Fruit fly (Drosophila melanogaster): ENCODE results near the gene CG18418.

Gene CG18418

DNA sequence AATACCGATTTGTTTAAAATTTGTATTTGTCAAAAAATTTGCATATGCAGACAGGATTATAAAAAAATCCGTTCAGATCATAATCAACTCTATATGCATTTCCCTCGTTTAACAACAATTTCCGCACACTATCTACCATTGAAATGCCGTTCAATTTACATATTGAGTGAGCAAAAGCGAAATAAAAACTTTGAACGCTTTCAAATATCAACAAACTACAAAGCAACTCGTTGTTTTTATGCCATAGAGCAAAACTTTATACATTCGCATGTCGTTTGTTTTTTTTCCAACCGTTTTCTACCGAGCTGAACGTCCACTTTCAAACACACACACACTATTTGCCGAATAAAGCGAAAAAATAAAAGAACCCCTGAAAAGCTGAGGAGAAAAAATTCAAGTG, 41.9 kb downstream of the CG18418 start, which contains the start of gene TTLL1B:
Gene TTLL1B, plus strand, starts transcription at position 301 of the 400 bp plus-strand sequence.
- TF ChIP-seq CG13204 (GFP tag; optimal IDR thresholded peaks at IDR 0.05) (no peak), D1 (tag; optimal IDR thresholded peaks at IDR 0.05) (no peak), Snoo (tag; optimal IDR thresholded peaks at IDR 0.05) (no peak), fd96Ca (GFP tag; IDR thresholded peaks at IDR 0.05) (no peak), Ets98B (GFP tag; IDR thresholded peaks at IDR 0.05) (no peak), rn (GFP tag; IDR thresholded peaks at IDR 0.05) (no peak), CG14655 (GFP tag; optimal IDR thresholded peaks at IDR 0.05) (no peak), CG34367 (tag; optimal IDR thresholded peaks at IDR 0.05) (no peak), gl (tag; optimal IDR thresholded peaks at IDR 0.05) (no peak), CG17806 (tag; optimal IDR thresholded peaks at IDR 0.05) (no peak), Pif1A (GFP tag; optimal IDR thresholded peaks at IDR 0.05) (no peak), EcR (GFP tag; optimal IDR thresholded peaks at IDR 0.05) (no peak), CG32121 (GFP tag; IDR thresholded peaks at IDR 0.05) (no peak), CG4496 (GFP tag; IDR thresholded peaks at IDR 0.05) (no peak), CG15710 (tag; optimal IDR thresholded peaks at IDR 0.05) (no peak), CG8301 (tag; optimal IDR thresholded peaks at IDR 0.05) (no peak), CG8159 (tag; optimal IDR thresholded peaks at IDR 0.05) (no peak)
